Worm (Caenorhabditis elegans): ENCODE measurements around the gene srab-26.

DNA sequence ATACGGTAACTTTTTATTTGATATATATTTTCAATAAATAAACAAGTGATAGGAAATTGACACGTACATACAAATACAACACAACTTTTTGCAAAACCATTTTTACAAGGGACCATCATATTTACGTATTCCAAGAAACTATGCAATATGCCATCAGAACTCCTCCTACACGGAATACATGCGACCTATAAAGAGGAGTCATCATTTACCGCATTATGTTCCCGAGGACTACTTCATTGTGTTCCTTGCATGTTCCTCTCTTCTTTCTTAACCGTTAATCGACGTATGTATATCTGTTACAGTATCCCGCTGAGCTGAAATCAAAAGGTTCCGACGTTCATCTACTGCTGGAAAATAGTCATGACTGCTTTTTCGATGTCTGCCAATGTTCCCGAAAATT is 39.1 kb upstream of the srab-26 start, which contains the start of gene C50H2.5:
- TF ChIP-seq mls-2 (tag; optimal IDR thresholded peaks at IDR 0.05): no peak
- TF ChIP-seq lin-13 (tag; optimal IDR thresholded peaks at IDR 0.05): no peak
- TF ChIP-seq snpc-4 (tag; optimal IDR thresholded peaks at IDR 0.05): no peak
- no peak for TF ChIP-seq elt-3 (tag; optimal IDR thresholded peaks at IDR 0.05)
- TF ChIP-seq sptf-1 (tag; optimal IDR thresholded peaks at IDR 0.05): no peak
- TF ChIP-seq nhr-2 (tag; optimal IDR thresholded peaks at IDR 0.05): no peak

All from whole organism, mixed stage, embryonic.